Fruit fly (Drosophila melanogaster) whole organism: ENCODE measurements around the gene CG13062.

ENCODE experiments used
- CG8478 ChIP-seq: fragments of >200 bp; optimal IDR thresholded peaks from 2 replicates; lab custom pipeline; 2018; ENCODE audit warnings: inconsistent platforms
- Dll ChIP-seq: fragments of >200 bp; optimal IDR thresholded peaks from 2 replicates; lab custom pipeline; 2017
- EcR ChIP-seq, 2 experiments: fragments of >200 bp; optimal IDR thresholded peaks; 2 replicates each; lab custom pipeline; 2017; ENCODE audit warnings: missing biosample characterization in 2 of 2, missing genetic modification characterization in 2 of 2, missing genetic modification reagents in 2 of 2
- psq ChIP-seq: fragments of >200 bp; optimal IDR thresholded peaks from 2 replicates; lab custom pipeline; 2017
- usp ChIP-seq: fragments of >200 bp; optimal IDR thresholded peaks from 2 replicates; lab custom pipeline; 2017; ENCODE audit warnings: missing biosample characterization, missing genetic modification characterization, mixed read lengths

DNA sequence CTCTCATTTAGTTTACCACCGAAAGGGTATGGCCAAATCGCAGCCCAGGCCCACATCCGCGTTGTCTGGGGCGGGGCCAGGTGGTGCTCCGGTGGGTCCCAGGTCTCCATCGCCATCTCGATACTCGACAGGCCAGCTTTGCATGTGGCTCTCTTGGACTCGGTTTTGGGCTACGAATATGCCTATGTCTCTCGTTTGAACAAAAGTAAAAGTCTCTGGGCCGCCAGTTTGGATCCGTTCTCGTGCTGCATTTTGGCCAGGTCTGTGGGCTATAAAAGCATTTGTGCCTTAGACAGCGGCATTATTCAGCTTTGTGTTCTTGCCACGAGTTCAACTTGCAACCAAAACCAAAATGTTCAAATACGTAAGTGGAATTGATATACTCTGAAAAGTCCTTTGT lies 37.0 kb upstream of the CG13062 start, which contains the start of gene CG13065:
- no peak for TF ChIP-seq Dll
- TF ChIP-seq CG8478 (lab: Kevin White, UChicago), result no peak
- TF ChIP-seq usp (GFP tag; lab: Kevin White, UChicago), result no peak
- TF ChIP-seq EcR (GFP tag; optimal IDR thresholded peaks at IDR 0.05; lab: Kevin White, UChicago), result no peak
- TF ChIP-seq psq, result no peak
